Worm (Caenorhabditis elegans) whole organism, L4 larva: Measurements from ENCODE around the gene rmd-2.

ENCODE experiments used
- F26F4.8 ChIP-seq: fragments of 200-800 bp; sonication (Bioruptor generic); conservative IDR thresholded peaks from 2 replicates; pipeline ENCODE4 v1.3.6; 2022; ENCODE audit warnings: missing genetic modification characterization, missing compliant biosample characterization
- nhr-28 ChIP-seq: fragments of 150-350 bp; optimal IDR thresholded peaks from 2 replicates; lab custom pipeline; 2014; ENCODE audit warnings: missing biosample characterization, missing genetic modification characterization
- zag-1 ChIP-seq: fragments of 150-350 bp; optimal IDR thresholded peaks from 2 replicates; lab custom pipeline; 2014; ENCODE audit warnings: missing biosample characterization, missing genetic modification characterization

DNA sequence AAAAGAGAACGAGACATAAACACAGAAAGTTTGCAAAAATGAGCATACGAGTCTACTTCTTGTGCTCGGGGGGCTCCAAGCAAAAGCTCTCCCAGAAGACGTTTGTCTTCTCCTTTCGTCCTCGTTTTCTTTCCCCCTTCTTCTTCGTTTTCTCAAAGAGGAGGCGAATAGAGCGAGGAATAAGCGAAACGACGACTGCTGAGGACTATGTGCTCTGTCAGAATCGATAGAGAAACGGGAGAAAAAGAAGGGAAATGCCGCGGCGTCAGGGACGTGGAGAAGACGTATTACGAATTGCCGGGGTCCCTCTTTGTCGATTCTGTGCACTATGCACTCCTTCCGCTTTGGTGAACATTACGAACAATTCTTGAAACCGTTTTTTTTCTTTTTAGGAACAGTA, 7.7 kb downstream of the rmd-2 start:
- TF ChIP-seq zag-1 (tag; lab: Kevin White, UChicago) = no peak
- no peak for TF ChIP-seq nhr-28 (tag; lab: Kevin White, UChicago)
- no peak for TF ChIP-seq F26F4.8
